Fruit fly (Drosophila melanogaster): Measurements from ENCODE around the gene CG9813.
A peak's percentile ranks its signal among the peaks of the same experiment; 100 is the strongest.

The CG9813 gene

dm6 chr3R:13400902-13401721, 21.5 kb upstream of the CG9813 start (continued):
- TF ChIP-seq ac (GFP tag; optimal IDR thresholded peaks at IDR 0.05) (peak; percentile 6), Vsx1 (GFP tag; optimal IDR thresholded peaks at IDR 0.05) (peak; percentile 81), CG7963 (GFP tag; IDR thresholded peaks at IDR 0.05; ENCODE audit: partially characterized antibody) (no peak), pum (GFP tag; optimal IDR thresholded peaks at IDR 0.05) (peak; percentile 89), Mrtf (GFP tag; IDR thresholded peaks at IDR 0.05) (peak; percentile 67; the same call in 1 of the 3 replicates), mirr (GFP tag; optimal IDR thresholded peaks at IDR 0.05) (peak; percentile 23), CG18599 (GFP tag; optimal IDR thresholded peaks at IDR 0.05) (peak; percentile 79), Hr51 (GFP tag; optimal IDR thresholded peaks at IDR 0.05) (peak; percentile 86 to 93), CG3407 (GFP tag; optimal IDR thresholded peaks at IDR 0.05) (peak; percentile 75), E2f1 (GFP tag; IDR thresholded peaks at IDR 0.05) (peak; percentile 88), sug (tag; optimal IDR thresholded peaks at IDR 0.05) (peak; percentile 76), CG1233 (GFP tag; optimal IDR thresholded peaks at IDR 0.05) (peak; percentile 72), Lpt (GFP tag; optimal IDR thresholded peaks at IDR 0.05) (no peak), Hand (GFP tag; optimal IDR thresholded peaks at IDR 0.05) (peak; percentile 68), prd (optimal IDR thresholded peaks at IDR 0.05) (no peak), prd (GFP tag; IDR thresholded peaks at IDR 0.05) (peak; percentile 89), CG6683 (GFP tag; optimal IDR thresholded peaks at IDR 0.05) (peak; percentile 57), trh (GFP tag; optimal IDR thresholded peaks at IDR 0.05) (peak; percentile 77), crol (GFP tag; IDR thresholded peaks at IDR 0.05) (no peak), pnt (GFP tag; optimal IDR thresholded peaks at IDR 0.05) (peak; percentile 89), D19B (GFP tag; optimal IDR thresholded peaks at IDR 0.05) (peak; percentile 71), CG11085 (GFP tag; IDR thresholded peaks at IDR 0.05) (no peak), bigmax (GFP tag; optimal IDR thresholded peaks at IDR 0.05) (no peak), chif (GFP tag; optimal IDR thresholded peaks at IDR 0.05) (peak; percentile 69 to 90), bowl (GFP tag; IDR thresholded peaks at IDR 0.05) (no peak), CG11093 (GFP tag; IDR thresholded peaks at IDR 0.05) (peak; percentile 69; the same call in 2 of the 3 replicates), amos (GFP tag; IDR thresholded peaks at IDR 0.05; ENCODE audit: partially characterized antibody) (no peak), CG11247 (GFP tag; IDR thresholded peaks at IDR 0.05) (peak; percentile 60), CG3065 (GFP tag; optimal IDR thresholded peaks at IDR 0.05) (peak; percentile 71), btn (GFP tag; optimal IDR thresholded peaks at IDR 0.05) (peak; percentile 70), tup (GFP tag; optimal IDR thresholded peaks at IDR 0.05) (peak; percentile 54), Doc2 (GFP tag; IDR thresholded peaks at IDR 0.05) (no peak), CG10321 (GFP tag; IDR thresholded peaks at IDR 0.05) (peak; percentile 56; the same call in 1 of the 2 replicates), Atf6 (GFP tag; IDR thresholded peaks at IDR 0.05) (peak; percentile 88), aop (GFP tag; IDR thresholded peaks at IDR 0.05) (no peak), sens (GFP tag) (peak; percentile 99), CG2199 (GFP tag; IDR thresholded peaks at IDR 0.05) (peak; percentile 85), ind (GFP tag; optimal IDR thresholded peaks at IDR 0.05) (peak; percentile 86), ash1 (GFP tag; optimal IDR thresholded peaks at IDR 0.05) (no peak), Atf-2 (GFP tag; optimal IDR thresholded peaks at IDR 0.05) (peak; percentile 91), CG14860 (GFP tag; IDR thresholded peaks at IDR 0.05; ENCODE audit: partially characterized antibody) (no peak), D19A (tag; optimal IDR thresholded peaks at IDR 0.05) (peak; percentile 84), nerfin-1 (tag; optimal IDR thresholded peaks at IDR 0.05) (peak; percentile 84), CG10462 (GFP tag; optimal IDR thresholded peaks at IDR 0.05) (peak; percentile 86), CG15514 (GFP tag; optimal IDR thresholded peaks at IDR 0.05) (peak; percentile 80), Doc3 (GFP tag; IDR thresholded peaks at IDR 0.05; ENCODE audit: partially characterized antibody) (no peak), CG7556 (GFP tag; optimal IDR thresholded peaks at IDR 0.05) (peak; percentile 94), Ada2b (GFP tag; IDR thresholded peaks at IDR 0.05) (peak; percentile 75)
